Worm (Caenorhabditis elegans) whole organism, L4 larva: Measurements from ENCODE around the gene F54G2.1.
A peak's percentile ranks its signal among the peaks of the same experiment; 100 is the strongest.

ENCODE experiments used
- F44E2.7 ChIP-seq: fragments of 200-800 bp; sonication (Bioruptor generic); IDR thresholded peaks from 2 replicates; pipeline ENCODE4 v2.1.2; 2022; ENCODE audit warnings: missing genetic modification characterization, missing compliant biosample characterization
- R02D3.7 ChIP-seq: fragments of 150-350 bp; sonication (generic microtip); optimal IDR thresholded peaks from 3 replicates; lab custom pipeline; 2014; ENCODE audit warnings: missing biosample characterization, missing genetic modification characterization
- T26A8.4 ChIP-seq: fragments of 200-800 bp; sonication (Bioruptor generic); IDR thresholded peaks from 2 replicates; pipeline ENCODE4 v1.3.6; 2022; ENCODE audit warnings: missing genetic modification characterization, missing compliant biosample characterization
- aha-1 ChIP-seq: fragments of 150-350 bp; peaks from one replicate; lab custom pipeline; 2014; ENCODE audit warnings: missing biosample characterization, missing genetic modification characterization
- aly-2 ChIP-seq: sonication (generic microtip); optimal IDR thresholded peaks from 2 replicates; lab custom pipeline; 2018; ENCODE audit warnings: missing biosample characterization, missing genetic modification characterization
- ama-1 ChIP-seq: fragments of 150-350 bp; optimal IDR thresholded peaks from 2 replicates; lab custom pipeline; 2014; ENCODE audit warnings: inconsistent platforms, mixed read lengths
- arid-1 ChIP-seq: fragments of 200-800 bp; sonication (Bioruptor generic); conservative IDR thresholded peaks from 2 replicates; pipeline ENCODE4 v1.3.6; 2022; ENCODE audit warnings: missing genetic modification reagents, missing genetic modification characterization, missing compliant biosample characterization
- ceh-20 ChIP-seq: fragments of 200-800 bp; sonication (Bioruptor generic); IDR thresholded peaks from 2 replicates; pipeline ENCODE4 v1.3.6; 2022; ENCODE audit warnings: missing genetic modification reagents, missing genetic modification characterization, missing compliant biosample characterization
- ceh-28 ChIP-seq: fragments of 150-350 bp; optimal IDR thresholded peaks from 2 replicates; lab custom pipeline; 2014; ENCODE audit warnings: missing biosample characterization, missing genetic modification reagents, missing genetic modification characterization
- cey-2 ChIP-seq: sonication (generic microtip); optimal IDR thresholded peaks from 3 replicates; lab custom pipeline; 2017; ENCODE audit warnings: missing genetic modification characterization, mild to moderate bottlenecking, missing compliant biosample characterization, antibody characterized with exemption, borderline replicate concordance; ENCODE audit not compliant: insufficient read depth
- daf-16 ChIP-seq, 3 experiments: sonication (generic microtip); optimal IDR thresholded peaks; 2 replicates each; lab custom pipeline; 2016 to 2017; ENCODE audit warnings: missing genetic modification characterization in 3 of 3, missing genetic modification reagents in 3 of 3, mild to moderate bottlenecking in 2 of 3, missing compliant biosample characterization in 2 of 3, missing biosample characterization in 1 of 3, moderate library complexity in 1 of 3
- daf-19 ChIP-seq: fragments of 200-800 bp; sonication (Bioruptor generic); conservative IDR thresholded peaks from 2 replicates; pipeline ENCODE4 v1.3.6; 2022; ENCODE audit warnings: missing genetic modification characterization, missing compliant biosample characterization
- dmd-6 ChIP-seq: fragments of 200-800 bp; sonication (Bioruptor generic); IDR thresholded peaks from 2 replicates; pipeline ENCODE4 v1.3.6; 2022; ENCODE audit warnings: missing genetic modification reagents, missing genetic modification characterization, missing compliant biosample characterization
- dve-1 ChIP-seq: sonication (generic microtip); optimal IDR thresholded peaks from 2 replicates; lab custom pipeline; 2017; ENCODE audit warnings: antibody characterized with exemption, mild to moderate bottlenecking, missing genetic modification characterization, missing compliant biosample characterization; ENCODE audit not compliant: insufficient read depth
- egl-27 ChIP-seq: sonication (generic microtip); optimal IDR thresholded peaks from 3 replicates; lab custom pipeline; 2017; ENCODE audit warnings: missing biosample characterization, missing genetic modification reagents, missing genetic modification characterization
- fos-1 ChIP-seq: fragments of 150-350 bp; optimal IDR thresholded peaks from 2 replicates; lab custom pipeline; 2014; ENCODE audit warnings: missing biosample characterization, missing genetic modification characterization
- gei-8 ChIP-seq: fragments of 200-800 bp; sonication (Bioruptor generic); optimal IDR thresholded peaks from 2 replicates; lab custom pipeline; 2018; ENCODE audit warnings: mild to moderate bottlenecking, missing genetic modification characterization, missing compliant biosample characterization
- hif-1 ChIP-seq, 2 experiments: sonication (generic microtip); optimal IDR thresholded peaks; 2 replicates each; lab custom pipeline; 2016 to 2017; ENCODE audit warnings: missing compliant biosample characterization in 2 of 2, missing genetic modification characterization in 2 of 2, missing genetic modification reagents in 2 of 2, missing genotype in 2 of 2, mild to moderate bottlenecking in 1 of 2
- hlh-11 ChIP-seq: fragments of 200-800 bp; sonication (Bioruptor generic); optimal IDR thresholded peaks from 2 replicates; lab custom pipeline; 2018; ENCODE audit warnings: mild to moderate bottlenecking, missing genetic modification characterization, missing compliant biosample characterization
- hlh-30 ChIP-seq: sonication (generic microtip); optimal IDR thresholded peaks from 2 replicates; lab custom pipeline; 2017; ENCODE audit warnings: antibody characterized with exemption, mild to moderate bottlenecking, missing genetic modification characterization, missing compliant biosample characterization; ENCODE audit not compliant: insufficient read depth
- hmg-1.1 ChIP-seq: fragments of 200-800 bp; sonication (Bioruptor generic); IDR thresholded peaks from 2 replicates; pipeline ENCODE4 v1.3.6; 2022; ENCODE audit warnings: missing genetic modification reagents, missing genetic modification characterization, missing compliant biosample characterization
- lin-39 ChIP-seq: fragments of 150-350 bp; optimal IDR thresholded peaks from 2 replicates; lab custom pipeline; 2014; ENCODE audit warnings: missing biosample characterization, missing genetic modification reagents, missing genetic modification characterization
- lsy-2 ChIP-seq, 2 experiments: fragments of 150-350 bp in 1 of 2; sonication (generic microtip) in 1 of 2; optimal IDR thresholded peaks; 2 replicates each; lab custom pipeline; 2014 to 2017; ENCODE audit warnings: missing biosample characterization in 2 of 2, missing genetic modification characterization in 2 of 2
- madf-5 ChIP-seq, 2 experiments: fragments of 200-800 bp; sonication (Bioruptor generic); IDR thresholded peaks; 2 replicates each; pipeline ENCODE4 v1.3.6; 2022; ENCODE audit warnings: missing compliant biosample characterization in 2 of 2, missing genetic modification characterization in 2 of 2
- mdl-1 ChIP-seq, 2 experiments: fragments of 150-350 bp in 1 of 2; sonication (generic microtip) in 1 of 2; optimal IDR thresholded peaks; 2 replicates each; lab custom pipeline; 2014 to 2017; ENCODE audit warnings: missing biosample characterization in 2 of 2, missing genetic modification characterization in 2 of 2
- mep-1 ChIP-seq: fragments of 150-350 bp; sonication (generic microtip); optimal IDR thresholded peaks from 3 replicates; lab custom pipeline; 2014; ENCODE audit warnings: missing biosample characterization, missing genetic modification characterization
- mes-2 ChIP-seq: sonication (generic microtip); optimal IDR thresholded peaks from 2 replicates; lab custom pipeline; 2016; ENCODE audit warnings: missing genotype, mild to moderate bottlenecking, missing genetic modification characterization, missing compliant biosample characterization; ENCODE audit not compliant: poor library complexity, severe bottlenecking
- mxl-2 ChIP-seq: fragments of 200-800 bp; sonication (Bioruptor generic); conservative IDR thresholded peaks from 2 replicates; pipeline ENCODE4 v1.3.6; 2022; ENCODE audit warnings: missing genetic modification reagents, missing genetic modification characterization, missing compliant biosample characterization
- mxl-3 ChIP-seq: fragments of 200-800 bp; sonication (Bioruptor generic); optimal IDR thresholded peaks from 2 replicates; lab custom pipeline; 2018; ENCODE audit warnings: mild to moderate bottlenecking, missing genetic modification characterization, missing compliant biosample characterization
- nhr-11 ChIP-seq: fragments of 150-350 bp; optimal IDR thresholded peaks from 2 replicates; lab custom pipeline; 2014; ENCODE audit warnings: missing biosample characterization, missing genetic modification characterization
- nhr-25 ChIP-seq: sonication (generic microtip); optimal IDR thresholded peaks from 2 replicates; lab custom pipeline; 2017; ENCODE audit warnings: missing genetic modification characterization, mild to moderate bottlenecking, missing compliant biosample characterization, antibody characterized with exemption, moderate library complexity, borderline replicate concordance; ENCODE audit not compliant: insufficient read depth
- nhr-28 ChIP-seq: fragments of 150-350 bp; optimal IDR thresholded peaks from 2 replicates; lab custom pipeline; 2014; ENCODE audit warnings: missing biosample characterization, missing genetic modification characterization
- nhr-48 ChIP-seq: sonication (generic microtip); optimal IDR thresholded peaks from 2 replicates; lab custom pipeline; 2016; ENCODE audit warnings: mild to moderate bottlenecking, missing genetic modification characterization, missing compliant biosample characterization
- nhr-77 ChIP-seq: fragments of 150-350 bp; optimal IDR thresholded peaks from 2 replicates; lab custom pipeline; 2014; ENCODE audit warnings: missing biosample characterization, missing genetic modification characterization
- php-3 ChIP-seq: fragments of 200-800 bp; sonication (Bioruptor generic); IDR thresholded peaks from 2 replicates; pipeline ENCODE4 v1.3.6; 2022; ENCODE audit warnings: missing genetic modification reagents, missing genetic modification characterization, missing compliant biosample characterization
- rbr-2 ChIP-seq: sonication (generic microtip); optimal IDR thresholded peaks from 2 replicates; lab custom pipeline; 2016; ENCODE audit warnings: missing genotype, missing genetic modification characterization, missing compliant biosample characterization
- snpc-4 ChIP-seq: fragments of 150-350 bp; optimal IDR thresholded peaks from 2 replicates; lab custom pipeline; 2014; ENCODE audit warnings: missing biosample characterization, missing genetic modification characterization
- tra-1 ChIP-seq: fragments of 200-800 bp; sonication (Bioruptor generic); IDR thresholded peaks from 2 replicates; pipeline ENCODE4 v1.3.6; 2022; ENCODE audit warnings: missing genetic modification reagents, missing genetic modification characterization, missing compliant biosample characterization
- zag-1 ChIP-seq: fragments of 150-350 bp; optimal IDR thresholded peaks from 2 replicates; lab custom pipeline; 2014; ENCODE audit warnings: missing biosample characterization, missing genetic modification characterization
- zfp-3 ChIP-seq: fragments of 200-800 bp; sonication (Bioruptor generic); conservative IDR thresholded peaks from 2 replicates; pipeline ENCODE4 v1.3.6; 2022; ENCODE audit warnings: missing genetic modification reagents, missing genetic modification characterization, missing compliant biosample characterization
- zip-11 ChIP-seq: fragments of 200-800 bp; sonication (Bioruptor generic); IDR thresholded peaks from 2 replicates; pipeline ENCODE4 v1.3.6; 2022; ENCODE audit warnings: missing genetic modification characterization, missing compliant biosample characterization
- ztf-11 ChIP-seq: fragments of 150-350 bp; optimal IDR thresholded peaks from 2 replicates; lab custom pipeline; 2014; ENCODE audit warnings: missing biosample characterization, missing genetic modification characterization

F54G2.1 gene

ce11 chrX:2593703-2594102 is 70.5 kb downstream of the F54G2.1 start, which contains the start of the genes nhr-40 and T03G6.7:
Gene nhr-40 (plus strand): TSS chrX:2594003.
Gene T03G6.7 (plus strand): TSS chrX:2594039.
- TF ChIP-seq fos-1 (tag; lab: Kevin White, UChicago) (no peak), snpc-4 (no peak), ceh-28 (tag; lab: Kevin White, UChicago) (no peak), zip-11 (GFP tag; lab: Robert Waterston, UW) (no peak), rbr-2 (no peak), F44E2.7 (GFP tag; lab: Robert Waterston, UW) (no peak), aha-1 (tag; lab: Kevin White, UChicago) (peak; percentile 64), nhr-11 (tag; lab: Kevin White, UChicago) (no peak)

- TF ChIP-seq zag-1 (tag; lab: Kevin White, UChicago) (no peak), lin-39 (tag; lab: Kevin White, UChicago) (no peak), nhr-25 (peak; percentile 23), mdl-1 (tag; optimal IDR thresholded peaks at IDR 0.05; lab: Kevin White, UChicago) (peak in 1 of 2 experiments; percentile 9), dve-1 (peak; percentile 1), dmd-6 (GFP tag; lab: Robert Waterston, UW) (peak; percentile 69), cey-2 (peak; percentile 55), tra-1 (GFP tag; lab: Robert Waterston, UW) (peak; percentile 86), nhr-77 (tag; lab: Kevin White, UChicago) (no peak), mep-1 (tag; lab: Kevin White, UChicago) (peak; percentile 15), hif-1 (tag; optimal IDR thresholded peaks at IDR 0.05; lab: Kevin White, UChicago) (peak; percentile 0 to 92), nhr-28 (peak; percentile 98), zip-11 (GFP tag; lab: Robert Waterston, UW) (no peak), F44E2.7 (GFP tag; lab: Robert Waterston, UW) (no peak), ceh-20 (GFP tag; lab: Robert Waterston, UW) (peak; percentile 94), aha-1 (tag; lab: Kevin White, UChicago) (peak; percentile 95), hlh-30 (tag; lab: Kevin White, UChicago) (peak; percentile 10), daf-16 (GFP tag; optimal IDR thresholded peaks at IDR 0.05; lab: Kevin White, UChicago) (peak in 1 of 2 experiments; percentile 49), daf-16 (tag; optimal IDR thresholded peaks at IDR 0.05; lab: Kevin White, UChicago) (peak; percentile 27), hlh-11 (tag; lab: Kevin White, UChicago) (peak; percentile 44), ama-1 (lab: Kevin White, UChicago) (peak; percentile 10)
Observed at ce11 chrX:2592670-2593280, 71.4 kb downstream of the F54G2.1 start.

ce11 chrX:2591586-2592000 is 72.6 kb downstream of the F54G2.1 start:
- TF ChIP-seq hlh-11 (tag; lab: Kevin White, UChicago) (peak; percentile 77), hif-1 (tag; optimal IDR thresholded peaks at IDR 0.05; lab: Kevin White, UChicago) (peak in 1 of 2 experiments; percentile 37), madf-5 (GFP tag; IDR thresholded peaks at IDR 0.05; lab: Robert Waterston, UW) (0 out of 4 replicates have a peak, but pooled peaks of 1 of the 2 experiments have one; percentile 26), nhr-28 (peak; percentile 55), daf-16 (GFP tag; optimal IDR thresholded peaks at IDR 0.05; lab: Kevin White, UChicago) (no peak), daf-16 (tag; optimal IDR thresholded peaks at IDR 0.05; lab: Kevin White, UChicago) (peak; percentile 48), dve-1 (peak; percentile 48), hmg-1.1 (GFP tag; lab: Robert Waterston, UW) (0 out of 2 replicates have a peak, but pooled peaks have one; percentile 27), egl-27 (tag; lab: Kevin White, UChicago) (no peak), R02D3.7 (tag; lab: Kevin White, UChicago) (no peak), mxl-2 (0 out of 2 replicates have a peak, but pooled peaks have one; percentile 35), aly-2 (tag; lab: Kevin White, UChicago) (no peak), mep-1 (tag; lab: Kevin White, UChicago) (peak; percentile 71), gei-8 (GFP tag; lab: Kevin White, UChicago) (peak; percentile 10), mxl-3 (GFP tag; lab: Kevin White, UChicago) (peak; percentile 61), T26A8.4 (GFP tag; lab: Robert Waterston, UW) (0 out of 2 replicates have a peak, but pooled peaks have one; percentile 49), hlh-30 (tag; lab: Kevin White, UChicago) (peak; percentile 38), daf-19 (no peak), dmd-6 (GFP tag; lab: Robert Waterston, UW) (peak; percentile 36), nhr-25 (peak; percentile 88), php-3 (no peak), aha-1 (tag; lab: Kevin White, UChicago) (peak; percentile 85), nhr-48 (tag; lab: Kevin White, UChicago) (peak; percentile 29), mes-2 (tag; lab: Kevin White, UChicago) (peak; percentile 39), arid-1 (GFP tag; lab: Robert Waterston, UW) (0 out of 2 replicates have a peak, but pooled peaks have one; percentile 26), zfp-3 (GFP tag; lab: Robert Waterston, UW) (no peak), lsy-2 (tag; optimal IDR thresholded peaks at IDR 0.05; lab: Kevin White, UChicago) (peak in 1 of 2 experiments; percentile 10), rbr-2 (peak; percentile 40), mdl-1 (tag; optimal IDR thresholded peaks at IDR 0.05; lab: Kevin White, UChicago) (peak in 1 of 2 experiments; percentile 37), ztf-11 (tag; lab: Kevin White, UChicago) (no peak)
